Worm (Caenorhabditis elegans): ENCODE measurements around the gene C14B9.8.

DNA sequence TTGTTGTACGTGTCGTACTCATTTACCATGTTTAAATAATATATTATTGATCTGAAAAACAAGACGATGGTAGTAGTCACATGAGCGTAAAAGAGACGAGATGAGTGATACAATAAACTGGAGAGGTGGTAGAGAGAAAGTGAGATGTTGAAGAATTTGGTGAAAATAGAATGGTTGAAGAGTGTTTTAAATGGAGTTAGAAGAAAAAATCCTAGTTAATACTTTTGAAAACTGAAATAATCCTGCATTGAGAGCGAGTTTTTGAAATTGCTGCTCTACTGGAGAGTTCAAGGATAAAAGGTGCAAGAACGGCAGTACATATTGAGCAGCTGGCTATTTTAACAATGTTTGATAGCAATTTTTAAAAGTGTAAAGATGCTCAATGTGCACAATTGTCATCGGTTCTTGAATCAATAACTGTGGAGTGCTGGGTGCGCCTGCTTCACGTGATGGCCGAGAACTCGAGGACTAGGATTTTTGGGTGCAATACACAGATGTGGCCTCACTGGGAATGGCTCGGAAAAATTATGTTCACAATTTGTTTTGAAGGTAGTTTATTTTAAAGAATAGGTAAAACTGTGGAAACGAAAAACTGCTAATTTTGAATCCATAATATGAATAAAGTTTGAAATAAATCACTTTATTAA is 13.8 kb upstream of the C14B9.8 start, which contains the start of gene atg-13:
- TF ChIP-seq F49E8.2 (tag; optimal IDR thresholded peaks at IDR 0.05; ENCODE audit: insufficient read depth) (no peak), nfyb-1 (GFP tag; IDR thresholded peaks at IDR 0.05) (no peak), D2030.7 (GFP tag; IDR thresholded peaks at IDR 0.05) (no peak), lsl-1 (GFP tag; optimal IDR thresholded peaks at IDR 0.05) (no peak), lin-54 (GFP tag; optimal IDR thresholded peaks at IDR 0.05) (no peak), tbx-9 (tag; optimal IDR thresholded peaks at IDR 0.05; ENCODE audit: borderline replicate concordance) (no peak), ama-1 (optimal IDR thresholded peaks at IDR 0.05) (no peak), ama-1 (GFP tag; optimal IDR thresholded peaks at IDR 0.05) (no peak), ekl-4 (GFP tag; IDR thresholded peaks at IDR 0.05) (no peak), pha-4 (tag; optimal IDR thresholded peaks at IDR 0.05) (no peak), F22D6.2 (tag; optimal IDR thresholded peaks at IDR 0.05) (no peak), gei-17 (GFP tag; optimal IDR thresholded peaks at IDR 0.05) (no peak), somi-1 (GFP tag; optimal IDR thresholded peaks at IDR 0.05) (no peak), lsy-27 (tag; optimal IDR thresholded peaks at IDR 0.05; ENCODE audit: borderline replicate concordance, insufficient read depth) (no peak)
